Worm (Caenorhabditis elegans): ENCODE measurements around the gene T08A11.1.

ce11 chrIII:4210661-4211060 is 52.3 kb downstream of the T08A11.1 start:
- TF ChIP-seq jun-1 (tag; optimal IDR thresholded peaks at IDR 0.05) = no peak
- no peak for TF ChIP-seq pha-4 (tag; optimal IDR thresholded peaks at IDR 0.05)
- TF ChIP-seq unc-39 (tag; optimal IDR thresholded peaks at IDR 0.05) = no peak
- TF ChIP-seq nhr-77 (tag; optimal IDR thresholded peaks at IDR 0.05) = no peak
- no peak for TF ChIP-seq mdl-1 (tag; optimal IDR thresholded peaks at IDR 0.05)
- TF ChIP-seq fkh-10 (GFP tag; optimal IDR thresholded peaks at IDR 0.05) = no peak
- TF ChIP-seq nhr-28 (tag; optimal IDR thresholded peaks at IDR 0.05) = no peak
- no peak for TF ChIP-seq zag-1 (tag; optimal IDR thresholded peaks at IDR 0.05)
- TF ChIP-seq nhr-76 (tag; optimal IDR thresholded peaks at IDR 0.05) = no peak
- no peak for TF ChIP-seq elt-1 (tag; optimal IDR thresholded peaks at IDR 0.05)
- TF ChIP-seq lin-39 (tag; optimal IDR thresholded peaks at IDR 0.05) = no peak
- no peak for TF ChIP-seq ceh-82 (tag; optimal IDR thresholded peaks at IDR 0.05)
- TF ChIP-seq elt-3 (tag; optimal IDR thresholded peaks at IDR 0.05) = no peak

All from whole organism, L3 larva.